In the genomic region with DNA sequence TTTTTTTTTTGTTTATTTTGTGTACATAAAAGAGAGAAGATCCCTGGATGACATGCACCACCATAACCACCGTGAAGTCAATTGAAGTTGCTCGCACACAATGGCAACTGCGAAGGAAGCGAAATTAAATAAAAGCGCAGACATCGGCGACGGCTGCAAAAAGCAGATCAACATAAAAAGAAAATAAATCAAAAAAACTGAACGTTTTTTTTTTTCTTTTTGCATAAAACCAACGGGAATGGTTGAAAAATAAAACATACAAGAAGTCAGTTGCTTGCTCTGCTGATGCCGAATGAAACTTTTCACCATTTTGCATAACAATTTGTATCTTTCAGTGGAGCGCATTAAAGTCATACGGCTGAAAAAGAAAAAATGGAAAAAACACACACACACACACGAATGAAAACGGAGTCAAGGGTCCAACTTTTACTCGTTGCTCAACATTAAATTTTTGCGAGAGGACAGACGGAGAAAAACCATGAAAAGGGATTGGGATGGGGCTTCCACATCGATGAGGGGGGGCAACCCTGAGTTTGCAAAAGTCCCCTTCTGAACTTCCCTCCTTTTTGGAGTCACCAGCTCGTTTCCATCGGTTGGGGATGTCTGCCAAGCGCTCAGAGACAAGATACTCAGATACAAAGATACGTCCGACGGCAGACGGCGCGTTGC, we compare ENCODE assay signal across 4 fruit fly cellular contexts.
TF ChIP-seq lines count a peak whose summit lies in the region.

No protein-coding gene starts in this region.

- TF ChIP-seq CTCF in whole organism, embryonic (GFP tag; optimal IDR thresholded peaks at IDR 0.05; lab: Kevin White, UChicago), result no peak

TF ChIP-seq in whole organism, embryonic, 481 proteins besides CTCF, POLR2A, EP300 and RAD21 (continues in another document):
- TF ChIP-seq CG11456 (GFP tag; IDR thresholded peaks at IDR 0.05; lab: Robert Waterston, UW) (no peak), gem (tag; optimal IDR thresholded peaks at IDR 0.05; lab: Kevin White, UChicago) (no peak), CG2199 (GFP tag; IDR thresholded peaks at IDR 0.05; lab: Robert Waterston, UW) (0 out of 3 replicates have a peak, but pooled peaks have one; percentile 47), Lim3 (GFP tag; IDR thresholded peaks at IDR 0.05; lab: Robert Waterston, UW) (no peak), Drgx (GFP tag; IDR thresholded peaks at IDR 0.05; lab: Robert Waterston, UW) (peak; percentile 47), nom (GFP tag; optimal IDR thresholded peaks at IDR 0.05; lab: Kevin White, UChicago) (peak; percentile 93), Asciz (GFP tag; optimal IDR thresholded peaks at IDR 0.05; lab: Kevin White, UChicago) (peak; percentile 0), CG13894 (tag; optimal IDR thresholded peaks at IDR 0.05; lab: Kevin White, UChicago) (peak; percentile 64), Sry-β (GFP tag; optimal IDR thresholded peaks at IDR 0.05; lab: Kevin White, UChicago) (no peak), abd-A (tag; optimal IDR thresholded peaks at IDR 0.05; lab: Kevin White, UChicago) (peak; percentile 32), Ada2b (GFP tag; IDR thresholded peaks at IDR 0.05; lab: Robert Waterston, UW) (0 out of 2 replicates have a peak, but pooled peaks have one; percentile 30), CG11696 (GFP tag; IDR thresholded peaks at IDR 0.05; lab: Robert Waterston, UW) (no peak), CG16779 (GFP tag; IDR thresholded peaks at IDR 0.05; lab: Robert Waterston, UW) (0 out of 2 replicates have a peak, but pooled peaks have one; percentile 14), CG9817 (tag; optimal IDR thresholded peaks at IDR 0.05; lab: Kevin White, UChicago) (no peak), esg (GFP tag; conservative IDR thresholded peaks at IDR 0.05; lab: Robert Waterston, UW) (no peak), zfh1 (GFP tag; IDR thresholded peaks at IDR 0.05; lab: Robert Waterston, UW) (0 out of 3 replicates have a peak, but pooled peaks have one; percentile 22), CG1792 (GFP tag; optimal IDR thresholded peaks at IDR 0.05; lab: Kevin White, UChicago) (no peak), lbe (GFP tag; optimal IDR thresholded peaks at IDR 0.05; lab: Kevin White, UChicago) (peak; percentile 42), corto (GFP tag; optimal IDR thresholded peaks at IDR 0.05; lab: Kevin White, UChicago) (peak; percentile 56)

TF ChIP-seq in whole organism, prepupa, 60 proteins besides CTCF, POLR2A, EP300 and RAD21 (continues in another document):
- peak; percentile 1 for TF ChIP-seq Sox15 (GFP tag; optimal IDR thresholded peaks at IDR 0.05; lab: Kevin White, UChicago)
- TF ChIP-seq Hr38 (GFP tag; optimal IDR thresholded peaks at IDR 0.05; lab: Kevin White, UChicago), result no peak
- peak; percentile 71 for TF ChIP-seq svp (GFP tag; lab: Kevin White, UChicago)
- peak; percentile 75 for TF ChIP-seq Hr39 (GFP tag; optimal IDR thresholded peaks at IDR 0.05; lab: Kevin White, UChicago)
- TF ChIP-seq net (GFP tag; optimal IDR thresholded peaks at IDR 0.05; lab: Kevin White, UChicago), result peak; percentile 78
- TF ChIP-seq CG6163 (GFP tag; IDR thresholded peaks at IDR 0.05; lab: Robert Waterston, UW), result peak; percentile 77; the same call in 2 of the 3 replicates
- peak; percentile 10 for TF ChIP-seq CG10631 (GFP tag; optimal IDR thresholded peaks at IDR 0.05; lab: Kevin White, UChicago)
- peak; percentile 75 for TF ChIP-seq achi (GFP tag; optimal IDR thresholded peaks at IDR 0.05; lab: Kevin White, UChicago)
- TF ChIP-seq CG10669 (GFP tag; optimal IDR thresholded peaks at IDR 0.05; lab: Kevin White, UChicago), result peak; percentile 61
- TF ChIP-seq ss (GFP tag; optimal IDR thresholded peaks at IDR 0.05; lab: Kevin White, UChicago), result peak; percentile 81 to 88
- TF ChIP-seq Smox (GFP tag; optimal IDR thresholded peaks at IDR 0.05; lab: Kevin White, UChicago), result peak; percentile 46
- peak; percentile 79 for TF ChIP-seq CG6854 (GFP tag; optimal IDR thresholded peaks at IDR 0.05; lab: Kevin White, UChicago)
- TF ChIP-seq Eip78C (GFP tag; lab: Kevin White, UChicago), result peak; percentile 93
- TF ChIP-seq esn (GFP tag; optimal IDR thresholded peaks at IDR 0.05; lab: Kevin White, UChicago), result peak; percentile 56
- TF ChIP-seq salr (GFP tag; optimal IDR thresholded peaks at IDR 0.05; lab: Kevin White, UChicago), result peak; percentile 23 to 64
- peak; percentile 53 for TF ChIP-seq CG6792 (GFP tag; optimal IDR thresholded peaks at IDR 0.05; lab: Kevin White, UChicago)
- peak; percentile 74 for TF ChIP-seq CG16779 (tag; optimal IDR thresholded peaks at IDR 0.05; lab: Kevin White, UChicago)
- peak; percentile 58 for TF ChIP-seq vri (GFP tag; optimal IDR thresholded peaks at IDR 0.05; lab: Kevin White, UChicago)
- TF ChIP-seq CG3919 (GFP tag; optimal IDR thresholded peaks at IDR 0.05; lab: Kevin White, UChicago), result peak; percentile 65
- TF ChIP-seq pdm3 (GFP tag; optimal IDR thresholded peaks at IDR 0.05; lab: Kevin White, UChicago), result peak; percentile 67
- TF ChIP-seq CG8632 (GFP tag; optimal IDR thresholded peaks at IDR 0.05; lab: Kevin White, UChicago), result peak; percentile 76
- peak; percentile 90 for TF ChIP-seq CG9139 (GFP tag; optimal IDR thresholded peaks at IDR 0.05; lab: Kevin White, UChicago)

TF ChIP-seq in whole organism, pupa, 21 proteins besides CTCF, POLR2A, EP300 and RAD21:
- TF ChIP-seq CG12605 (GFP tag; IDR thresholded peaks at IDR 0.05; lab: Robert Waterston, UW), result peak; percentile 46; the same call in 1 of the 2 replicates
- no peak for TF ChIP-seq Ets98B (GFP tag; IDR thresholded peaks at IDR 0.05; lab: Robert Waterston, UW)
- TF ChIP-seq CG32121 (GFP tag; IDR thresholded peaks at IDR 0.05; lab: Robert Waterston, UW), result no peak
- peak; percentile 51 for TF ChIP-seq CG9948 (tag; optimal IDR thresholded peaks at IDR 0.05; lab: Kevin White, UChicago)
- TF ChIP-seq Pif1A (GFP tag; optimal IDR thresholded peaks at IDR 0.05; lab: Kevin White, UChicago), result peak; percentile 82
- TF ChIP-seq CG10348 (GFP tag; IDR thresholded peaks at IDR 0.05; lab: Robert Waterston, UW), result no peak
- peak; percentile 83 for TF ChIP-seq Pif1B (GFP tag; optimal IDR thresholded peaks at IDR 0.05; lab: Kevin White, UChicago)
- peak; percentile 22 for TF ChIP-seq CG14655 (GFP tag; optimal IDR thresholded peaks at IDR 0.05; lab: Kevin White, UChicago)
- peak; percentile 81 for TF ChIP-seq CG34367 (tag; optimal IDR thresholded peaks at IDR 0.05; lab: Kevin White, UChicago)
- TF ChIP-seq CG8159 (tag; optimal IDR thresholded peaks at IDR 0.05; lab: Kevin White, UChicago), result peak; percentile 77
- peak; percentile 63; the same call in 2 of the 3 replicates for TF ChIP-seq fd96Ca (GFP tag; IDR thresholded peaks at IDR 0.05; lab: Robert Waterston, UW)
- peak; percentile 74 for TF ChIP-seq Snoo (tag; optimal IDR thresholded peaks at IDR 0.05; lab: Kevin White, UChicago)
- peak; percentile 76 for TF ChIP-seq CG15710 (tag; optimal IDR thresholded peaks at IDR 0.05; lab: Kevin White, UChicago)
- peak; percentile 72 for TF ChIP-seq gl (tag; optimal IDR thresholded peaks at IDR 0.05; lab: Kevin White, UChicago)
- TF ChIP-seq EcR (GFP tag; optimal IDR thresholded peaks at IDR 0.05; lab: Kevin White, UChicago), result peak; percentile 11
- peak; percentile 34; the same call in 1 of the 3 replicates for TF ChIP-seq CG4496 (GFP tag; IDR thresholded peaks at IDR 0.05; lab: Robert Waterston, UW)
- TF ChIP-seq CG17806 (tag; optimal IDR thresholded peaks at IDR 0.05; lab: Kevin White, UChicago), result peak; percentile 70
- TF ChIP-seq D1 (tag; optimal IDR thresholded peaks at IDR 0.05; lab: Kevin White, UChicago), result peak; percentile 48
- TF ChIP-seq rn (GFP tag; IDR thresholded peaks at IDR 0.05; lab: Robert Waterston, UW), result peak; percentile 53
- TF ChIP-seq CG13204 (GFP tag; optimal IDR thresholded peaks at IDR 0.05; lab: Kevin White, UChicago), result peak; percentile 62
- peak; percentile 15 for TF ChIP-seq CG8301 (tag; optimal IDR thresholded peaks at IDR 0.05; lab: Kevin White, UChicago)
TF ChIP-seq in whole organism, pupa: peak in this region for 18.

TF ChIP-seq in whole organism, wandering third instar larva, 38 proteins besides CTCF, POLR2A, EP300 and RAD21:
- peak in 1 of 2 experiments; percentile 17 for TF ChIP-seq dl (GFP tag; optimal IDR thresholded peaks at IDR 0.05; lab: Kevin White, UChicago; ENCODE audit: insufficient read depth in 1 of 2, partially characterized antibody in 2 of 2)
- TF ChIP-seq rgr (GFP tag; optimal IDR thresholded peaks at IDR 0.05; lab: Kevin White, UChicago), result peak; percentile 60
- TF ChIP-seq Rel (GFP tag; optimal IDR thresholded peaks at IDR 0.05; lab: Kevin White, UChicago), result no peak
- TF ChIP-seq Rel (tag; optimal IDR thresholded peaks at IDR 0.05; lab: Kevin White, UChicago), result peak; percentile 81
- TF ChIP-seq CrebA (GFP tag; optimal IDR thresholded peaks at IDR 0.05; lab: Kevin White, UChicago; ENCODE audit: borderline replicate concordance), result peak; percentile 61
- TF ChIP-seq pan (optimal IDR thresholded peaks at IDR 0.05; lab: Kevin White, UChicago), result no peak
- peak; percentile 20 for TF ChIP-seq CG32264 (GFP tag; optimal IDR thresholded peaks at IDR 0.05; lab: Kevin White, UChicago)
- no peak for TF ChIP-seq dsf (GFP tag; optimal IDR thresholded peaks at IDR 0.05; lab: Kevin White, UChicago; ENCODE audit: borderline replicate concordance)
- TF ChIP-seq h (GFP tag; optimal IDR thresholded peaks at IDR 0.05; lab: Kevin White, UChicago), result peak; percentile 63
- peak; percentile 55 for TF ChIP-seq psq (GFP tag; optimal IDR thresholded peaks at IDR 0.05; lab: Kevin White, UChicago)
- peak; percentile 39 for TF ChIP-seq ey (GFP tag; optimal IDR thresholded peaks at IDR 0.05; lab: Kevin White, UChicago)
- TF ChIP-seq Abd-B (GFP tag; optimal IDR thresholded peaks at IDR 0.05; lab: Kevin White, UChicago), result no peak
- TF ChIP-seq br (GFP tag; optimal IDR thresholded peaks at IDR 0.05; lab: Kevin White, UChicago), result peak; percentile 59
- TF ChIP-seq Myc (optimal IDR thresholded peaks at IDR 0.05; lab: Kevin White, UChicago), result no peak
- TF ChIP-seq HLH106 (tag; optimal IDR thresholded peaks at IDR 0.05; lab: Kevin White, UChicago), result peak; percentile 1
- TF ChIP-seq fru (GFP tag; optimal IDR thresholded peaks at IDR 0.05; lab: Kevin White, UChicago), result peak; percentile 53
- TF ChIP-seq Sp1 (GFP tag; optimal IDR thresholded peaks at IDR 0.05; lab: Kevin White, UChicago), result peak; percentile 51
- TF ChIP-seq OdsH (GFP tag; optimal IDR thresholded peaks at IDR 0.05; lab: Kevin White, UChicago), result peak; percentile 63
- TF ChIP-seq sage (GFP tag; optimal IDR thresholded peaks at IDR 0.05; lab: Kevin White, UChicago), result peak; percentile 29
- TF ChIP-seq Hr83 (GFP tag; optimal IDR thresholded peaks at IDR 0.05; lab: Kevin White, UChicago; ENCODE audit: poor library complexity, severe bottlenecking), result peak; percentile 19
